Worm (Caenorhabditis elegans) whole organism, L4 larva: ENCODE data around the gene sdz-37.

Source experiments
- F26F4.8 ChIP-seq: fragments of 200-800 bp; sonication (Bioruptor generic); conservative IDR thresholded peaks from 2 replicates; pipeline ENCODE4 v1.3.6; 2022; ENCODE audit warnings: missing genetic modification characterization, missing compliant biosample characterization
- F37D6.2 ChIP-seq: sonication (generic microtip); optimal IDR thresholded peaks from 2 replicates; lab custom pipeline; 2016; ENCODE audit warnings: mild to moderate bottlenecking, missing genetic modification characterization, missing compliant biosample characterization
- T26A8.4 ChIP-seq: fragments of 200-800 bp; sonication (Bioruptor generic); IDR thresholded peaks from 2 replicates; pipeline ENCODE4 v1.3.6; 2022; ENCODE audit warnings: missing genetic modification characterization, missing compliant biosample characterization
- Y105C5A.15 ChIP-seq: fragments of 200-800 bp; sonication (Bioruptor generic); IDR thresholded peaks from 2 replicates; pipeline ENCODE4 v1.3.6; 2022; ENCODE audit warnings: missing genetic modification characterization, missing compliant biosample characterization
- Y5F2A.4 ChIP-seq: fragments of 200-800 bp; sonication (Bioruptor generic); optimal IDR thresholded peaks from 2 replicates; lab custom pipeline; 2018; ENCODE audit warnings: mild to moderate bottlenecking, missing genetic modification characterization, missing compliant biosample characterization
- Y75B8A.6 ChIP-seq: fragments of 200-800 bp; sonication (Bioruptor generic); IDR thresholded peaks from 2 replicates; pipeline ENCODE4 v1.3.6; 2022; ENCODE audit warnings: missing genetic modification reagents, missing genetic modification characterization, missing compliant biosample characterization
- ZK546.5 ChIP-seq, 2 experiments: sonication (generic microtip); optimal IDR thresholded peaks; 2 replicates each; lab custom pipeline; 2017; ENCODE audit warnings: missing biosample characterization in 2 of 2, missing genetic modification characterization in 2 of 2
- aha-1 ChIP-seq: fragments of 150-350 bp; peaks from one replicate; lab custom pipeline; 2014; ENCODE audit warnings: missing biosample characterization, missing genetic modification characterization
- aly-2 ChIP-seq: sonication (generic microtip); optimal IDR thresholded peaks from 2 replicates; lab custom pipeline; 2018; ENCODE audit warnings: missing biosample characterization, missing genetic modification characterization
- ama-1 ChIP-seq: fragments of 150-350 bp; optimal IDR thresholded peaks from 2 replicates; lab custom pipeline; 2014; ENCODE audit warnings: inconsistent platforms, mixed read lengths
- arid-1 ChIP-seq: fragments of 200-800 bp; sonication (Bioruptor generic); conservative IDR thresholded peaks from 2 replicates; pipeline ENCODE4 v1.3.6; 2022; ENCODE audit warnings: missing genetic modification reagents, missing genetic modification characterization, missing compliant biosample characterization
- ceh-20 ChIP-seq: fragments of 200-800 bp; sonication (Bioruptor generic); IDR thresholded peaks from 2 replicates; pipeline ENCODE4 v1.3.6; 2022; ENCODE audit warnings: missing genetic modification reagents, missing genetic modification characterization, missing compliant biosample characterization
- ceh-28 ChIP-seq: fragments of 150-350 bp; optimal IDR thresholded peaks from 2 replicates; lab custom pipeline; 2014; ENCODE audit warnings: missing biosample characterization, missing genetic modification reagents, missing genetic modification characterization
- ceh-32 ChIP-seq: sonication (generic microtip); optimal IDR thresholded peaks from 2 replicates; lab custom pipeline; 2016; ENCODE audit warnings: mild to moderate bottlenecking, missing genetic modification characterization, missing compliant biosample characterization; ENCODE audit not compliant: poor library complexity
- ceh-62 ChIP-seq: sonication (generic microtip); optimal IDR thresholded peaks from 2 replicates; lab custom pipeline; 2017; ENCODE audit warnings: missing biosample characterization, missing genetic modification characterization
- ces-1 ChIP-seq: fragments of 150-350 bp; sonication (generic microtip); optimal IDR thresholded peaks from 4 replicates; lab custom pipeline; 2014; ENCODE audit warnings: missing biosample characterization, missing genetic modification reagents, missing genetic modification characterization
- dmd-9 ChIP-seq: fragments of 200-800 bp; sonication (Bioruptor generic); IDR thresholded peaks from 2 replicates; pipeline ENCODE4 v1.3.6; 2022; ENCODE audit warnings: missing genetic modification reagents, missing genetic modification characterization, missing compliant biosample characterization
- dpl-1 ChIP-seq: fragments of 150-350 bp; optimal IDR thresholded peaks from 2 replicates; lab custom pipeline; 2014; ENCODE audit warnings: missing biosample characterization, missing genetic modification reagents, missing genetic modification characterization
- egl-43 ChIP-seq: fragments of 200-800 bp; sonication (Bioruptor generic); IDR thresholded peaks from 2 replicates; pipeline ENCODE4 v1.3.6; 2022; ENCODE audit warnings: missing genetic modification reagents, missing genetic modification characterization, missing compliant biosample characterization
- fos-1 ChIP-seq: fragments of 150-350 bp; optimal IDR thresholded peaks from 2 replicates; lab custom pipeline; 2014; ENCODE audit warnings: missing biosample characterization, missing genetic modification characterization
- gei-8 ChIP-seq: fragments of 200-800 bp; sonication (Bioruptor generic); optimal IDR thresholded peaks from 2 replicates; lab custom pipeline; 2018; ENCODE audit warnings: mild to moderate bottlenecking, missing genetic modification characterization, missing compliant biosample characterization
- hif-1 ChIP-seq, 2 experiments: sonication (generic microtip); optimal IDR thresholded peaks; 2 replicates each; lab custom pipeline; 2016 to 2017; ENCODE audit warnings: missing compliant biosample characterization in 2 of 2, missing genetic modification characterization in 2 of 2, missing genetic modification reagents in 2 of 2, missing genotype in 2 of 2, mild to moderate bottlenecking in 1 of 2
- hmg-1.1 ChIP-seq: fragments of 200-800 bp; sonication (Bioruptor generic); IDR thresholded peaks from 2 replicates; pipeline ENCODE4 v1.3.6; 2022; ENCODE audit warnings: missing genetic modification reagents, missing genetic modification characterization, missing compliant biosample characterization
- lim-7 ChIP-seq: fragments of 200-800 bp; sonication (Bioruptor generic); IDR thresholded peaks from 2 replicates; pipeline ENCODE4 v1.3.6; 2022; ENCODE audit warnings: missing genetic modification characterization, missing compliant biosample characterization
- lin-29 ChIP-seq: fragments of 200-800 bp; sonication (Bioruptor generic); IDR thresholded peaks from 2 replicates; pipeline ENCODE4 v1.3.6; 2022; ENCODE audit warnings: missing genetic modification reagents, missing genetic modification characterization, missing compliant biosample characterization
- lin-38 ChIP-seq: fragments of 200-800 bp; sonication (Bioruptor generic); IDR thresholded peaks from 2 replicates; pipeline ENCODE4 v1.3.6; 2022; ENCODE audit warnings: missing genetic modification reagents, missing genetic modification characterization, missing compliant biosample characterization
- lin-39 ChIP-seq: fragments of 150-350 bp; optimal IDR thresholded peaks from 2 replicates; lab custom pipeline; 2014; ENCODE audit warnings: missing biosample characterization, missing genetic modification reagents, missing genetic modification characterization
- lsy-2 ChIP-seq, 2 experiments: fragments of 150-350 bp in 1 of 2; sonication (generic microtip) in 1 of 2; optimal IDR thresholded peaks; 2 replicates each; lab custom pipeline; 2014 to 2017; ENCODE audit warnings: missing biosample characterization in 2 of 2, missing genetic modification characterization in 2 of 2
- mdl-1 ChIP-seq, 2 experiments: fragments of 150-350 bp in 1 of 2; sonication (generic microtip) in 1 of 2; optimal IDR thresholded peaks; 2 replicates each; lab custom pipeline; 2014 to 2017; ENCODE audit warnings: missing biosample characterization in 2 of 2, missing genetic modification characterization in 2 of 2
- mep-1 ChIP-seq: fragments of 150-350 bp; sonication (generic microtip); optimal IDR thresholded peaks from 3 replicates; lab custom pipeline; 2014; ENCODE audit warnings: missing biosample characterization, missing genetic modification characterization
- mes-2 ChIP-seq: sonication (generic microtip); optimal IDR thresholded peaks from 2 replicates; lab custom pipeline; 2016; ENCODE audit warnings: missing genotype, mild to moderate bottlenecking, missing genetic modification characterization, missing compliant biosample characterization; ENCODE audit not compliant: poor library complexity, severe bottlenecking
- nhr-111 ChIP-seq: fragments of 200-800 bp; sonication (Bioruptor generic); optimal IDR thresholded peaks from 2 replicates; lab custom pipeline; 2018; ENCODE audit warnings: mild to moderate bottlenecking, missing genetic modification characterization, missing compliant biosample characterization
- nhr-237 ChIP-seq: sonication (generic microtip); optimal IDR thresholded peaks from 2 replicates; lab custom pipeline; 2017; ENCODE audit warnings: missing biosample characterization, missing genetic modification characterization
- nhr-25 ChIP-seq: sonication (generic microtip); optimal IDR thresholded peaks from 2 replicates; lab custom pipeline; 2017; ENCODE audit warnings: missing genetic modification characterization, mild to moderate bottlenecking, missing compliant biosample characterization, antibody characterized with exemption, moderate library complexity, borderline replicate concordance; ENCODE audit not compliant: insufficient read depth
- nhr-41 ChIP-seq: fragments of 200-800 bp; sonication (Bioruptor generic); IDR thresholded peaks from 2 replicates; pipeline ENCODE4 v1.3.6; 2022; ENCODE audit warnings: missing genetic modification reagents, missing genetic modification characterization, missing compliant biosample characterization
- nhr-42 ChIP-seq: fragments of 200-800 bp; sonication (Bioruptor generic); IDR thresholded peaks from 2 replicates; pipeline ENCODE4 v1.3.6; 2022; ENCODE audit warnings: missing genetic modification characterization, missing compliant biosample characterization
- nhr-76 ChIP-seq: fragments of 150-350 bp; optimal IDR thresholded peaks from 2 replicates; lab custom pipeline; 2014; ENCODE audit warnings: missing biosample characterization, missing genetic modification characterization
- nhr-77 ChIP-seq: fragments of 150-350 bp; optimal IDR thresholded peaks from 2 replicates; lab custom pipeline; 2014; ENCODE audit warnings: missing biosample characterization, missing genetic modification characterization
- php-3 ChIP-seq: fragments of 200-800 bp; sonication (Bioruptor generic); IDR thresholded peaks from 2 replicates; pipeline ENCODE4 v1.3.6; 2022; ENCODE audit warnings: missing genetic modification reagents, missing genetic modification characterization, missing compliant biosample characterization
- rbr-2 ChIP-seq: sonication (generic microtip); optimal IDR thresholded peaks from 2 replicates; lab custom pipeline; 2016; ENCODE audit warnings: missing genotype, missing genetic modification characterization, missing compliant biosample characterization
- set-16 ChIP-seq: fragments of 200-800 bp; sonication (Bioruptor generic); IDR thresholded peaks from 2 replicates; pipeline ENCODE4 v1.3.6; 2022; ENCODE audit warnings: missing genetic modification reagents, missing genetic modification characterization, missing compliant biosample characterization
- skn-1 ChIP-seq: fragments of 150-350 bp; optimal IDR thresholded peaks from 2 replicates; lab custom pipeline; 2014; ENCODE audit warnings: missing biosample characterization, missing genetic modification characterization
- snpc-1.2 ChIP-seq: fragments of 200-800 bp; sonication (Bioruptor generic); IDR thresholded peaks from 2 replicates; pipeline ENCODE4 v1.3.6; 2022; ENCODE audit warnings: missing genetic modification reagents, missing genetic modification characterization, missing compliant biosample characterization
- tra-1 ChIP-seq: fragments of 200-800 bp; sonication (Bioruptor generic); IDR thresholded peaks from 2 replicates; pipeline ENCODE4 v1.3.6; 2022; ENCODE audit warnings: missing genetic modification reagents, missing genetic modification characterization, missing compliant biosample characterization
- vab-7 ChIP-seq: fragments of 200-800 bp; sonication (Bioruptor generic); IDR thresholded peaks from 2 replicates; pipeline ENCODE4 v1.3.6; 2022; ENCODE audit warnings: missing genetic modification reagents, missing genetic modification characterization, missing compliant biosample characterization
- zag-1 ChIP-seq: fragments of 150-350 bp; optimal IDR thresholded peaks from 2 replicates; lab custom pipeline; 2014; ENCODE audit warnings: missing biosample characterization, missing genetic modification characterization
- zfp-2 ChIP-seq: sonication (generic microtip); optimal IDR thresholded peaks from 2 replicates; lab custom pipeline; 2016; ENCODE audit warnings: mild to moderate bottlenecking, missing genetic modification characterization, missing compliant biosample characterization
- zfp-3 ChIP-seq: fragments of 200-800 bp; sonication (Bioruptor generic); conservative IDR thresholded peaks from 2 replicates; pipeline ENCODE4 v1.3.6; 2022; ENCODE audit warnings: missing genetic modification reagents, missing genetic modification characterization, missing compliant biosample characterization
- zip-11 ChIP-seq: fragments of 200-800 bp; sonication (Bioruptor generic); IDR thresholded peaks from 2 replicates; pipeline ENCODE4 v1.3.6; 2022; ENCODE audit warnings: missing genetic modification characterization, missing compliant biosample characterization
- zip-2 ChIP-seq: fragments of 150-350 bp; optimal IDR thresholded peaks from 2 replicates; lab custom pipeline; 2014; ENCODE audit warnings: missing biosample characterization, missing genetic modification characterization
- ztf-7 ChIP-seq: fragments of 150-350 bp; optimal IDR thresholded peaks from 2 replicates; lab custom pipeline; 2014; ENCODE audit warnings: missing biosample characterization, missing genetic modification characterization

sdz-37 gene

ce11 chrII:10449707-10450106, 15.0 kb upstream of the sdz-37 start, which contains the start of gene lin-56:
Gene lin-56 (plus strand): TSS chrII:10450007.
- TF ChIP-seq arid-1, result no peak
- TF ChIP-seq aha-1 (tag; lab: Kevin White, UChicago), result peak; percentile 54
- TF ChIP-seq Y5F2A.4, result no peak
- TF ChIP-seq, all 104 proteins: peak for 1

ce11 chrII:10450335-10450734, 14.3 kb upstream of the sdz-37 start:
- TF ChIP-seq ZK546.5 (tag; optimal IDR thresholded peaks at IDR 0.05; lab: Kevin White, UChicago) (no peak), mes-2 (peak; percentile 14), lin-38 (GFP tag; lab: Robert Waterston, UW) (peak; percentile 72), rbr-2 (tag; lab: Kevin White, UChicago) (no peak), hmg-1.1 (no peak), Y105C5A.15 (no peak), F26F4.8 (GFP tag; lab: Robert Waterston, UW) (no peak), gei-8 (GFP tag; lab: Kevin White, UChicago) (no peak), mep-1 (tag; lab: Kevin White, UChicago) (peak; percentile 68), nhr-111 (GFP tag; lab: Kevin White, UChicago) (no peak), zag-1 (tag; lab: Kevin White, UChicago) (no peak), dmd-9 (no peak), ceh-28 (tag; lab: Kevin White, UChicago) (no peak), ces-1 (GFP tag; lab: Kevin White, UChicago) (no peak), dpl-1 (GFP tag; lab: Kevin White, UChicago) (no peak), nhr-42 (no peak), nhr-76 (no peak), lim-7 (GFP tag; lab: Robert Waterston, UW) (no peak), tra-1 (GFP tag; lab: Robert Waterston, UW) (no peak), T26A8.4 (GFP tag; lab: Robert Waterston, UW) (no peak), nhr-77 (tag; lab: Kevin White, UChicago) (no peak), ceh-32 (no peak), zip-11 (GFP tag; lab: Robert Waterston, UW) (no peak), F37D6.2 (tag; lab: Kevin White, UChicago) (no peak), skn-1 (no peak), ceh-20 (GFP tag; lab: Robert Waterston, UW) (no peak), aly-2 (tag; lab: Kevin White, UChicago) (no peak), Y75B8A.6 (GFP tag; lab: Robert Waterston, UW) (no peak), lsy-2 (tag; optimal IDR thresholded peaks at IDR 0.05; lab: Kevin White, UChicago) (peak in 1 of 2 experiments; percentile 31), lin-29 (GFP tag; lab: Robert Waterston, UW) (no peak), hif-1 (tag; optimal IDR thresholded peaks at IDR 0.05; lab: Kevin White, UChicago) (no peak), zfp-2 (tag; lab: Kevin White, UChicago) (no peak), zfp-3 (GFP tag; lab: Robert Waterston, UW) (peak; percentile 47; the same call in 1 of the 2 replicates), nhr-41 (GFP tag; lab: Robert Waterston, UW) (no peak; the same call in 1 of the 2 replicates), set-16 (GFP tag; lab: Robert Waterston, UW) (no peak), fos-1 (tag; lab: Kevin White, UChicago) (no peak), mdl-1 (tag; optimal IDR thresholded peaks at IDR 0.05; lab: Kevin White, UChicago) (no peak), snpc-1.2 (GFP tag; lab: Robert Waterston, UW) (no peak), ztf-7 (tag; lab: Kevin White, UChicago) (no peak), vab-7 (GFP tag; lab: Robert Waterston, UW) (no peak), egl-43 (GFP tag; lab: Robert Waterston, UW) (no peak), lin-39 (no peak), aha-1 (tag; lab: Kevin White, UChicago) (peak; percentile 64), zip-2 (tag; lab: Kevin White, UChicago) (no peak), nhr-25 (tag; lab: Kevin White, UChicago) (peak; percentile 12), nhr-237 (no peak), ceh-62 (tag; lab: Kevin White, UChicago) (no peak), php-3 (no peak), ama-1 (lab: Kevin White, UChicago) (peak; percentile 56)
